Worm (Caenorhabditis elegans) whole organism, L4 larva: ENCODE results near the gene W04E12.2.

Experiments
- F10B5.3 ChIP-seq: sonication (generic microtip); optimal IDR thresholded peaks from 2 replicates; lab custom pipeline; 2016; ENCODE audit warnings: mild to moderate bottlenecking, missing genetic modification characterization, missing compliant biosample characterization
- F37D6.2 ChIP-seq: sonication (generic microtip); optimal IDR thresholded peaks from 2 replicates; lab custom pipeline; 2016; ENCODE audit warnings: mild to moderate bottlenecking, missing genetic modification characterization, missing compliant biosample characterization
- F49E8.2 ChIP-seq: sonication (generic microtip); optimal IDR thresholded peaks from 2 replicates; lab custom pipeline; 2016; ENCODE audit warnings: missing compliant biosample characterization, mild to moderate bottlenecking, missing genetic modification characterization, borderline replicate concordance
- R02D3.7 ChIP-seq: fragments of 150-350 bp; sonication (generic microtip); optimal IDR thresholded peaks from 3 replicates; lab custom pipeline; 2014; ENCODE audit warnings: missing biosample characterization, missing genetic modification characterization
- Y105C5A.15 ChIP-seq: fragments of 200-800 bp; sonication (Bioruptor generic); IDR thresholded peaks from 2 replicates; pipeline ENCODE4 v1.3.6; 2022; ENCODE audit warnings: missing genetic modification characterization, missing compliant biosample characterization
- Y75B8A.6 ChIP-seq: fragments of 200-800 bp; sonication (Bioruptor generic); IDR thresholded peaks from 2 replicates; pipeline ENCODE4 v1.3.6; 2022; ENCODE audit warnings: missing genetic modification reagents, missing genetic modification characterization, missing compliant biosample characterization
- ZK337.2 ChIP-seq: fragments of 200-800 bp; sonication (Bioruptor generic); IDR thresholded peaks from 2 replicates; pipeline ENCODE4 v1.3.6; 2022; ENCODE audit warnings: missing genetic modification reagents, missing genetic modification characterization, missing compliant biosample characterization
- aha-1 ChIP-seq: fragments of 150-350 bp; peaks from one replicate; lab custom pipeline; 2014; ENCODE audit warnings: missing biosample characterization, missing genetic modification characterization
- ama-1 ChIP-seq: fragments of 150-350 bp; optimal IDR thresholded peaks from 2 replicates; lab custom pipeline; 2014; ENCODE audit warnings: inconsistent platforms, mixed read lengths
- arid-1 ChIP-seq: fragments of 200-800 bp; sonication (Bioruptor generic); conservative IDR thresholded peaks from 2 replicates; pipeline ENCODE4 v1.3.6; 2022; ENCODE audit warnings: missing genetic modification reagents, missing genetic modification characterization, missing compliant biosample characterization
- ceh-28 ChIP-seq: fragments of 150-350 bp; optimal IDR thresholded peaks from 2 replicates; lab custom pipeline; 2014; ENCODE audit warnings: missing biosample characterization, missing genetic modification reagents, missing genetic modification characterization
- ceh-44 ChIP-seq: fragments of 200-800 bp; sonication (Bioruptor generic); IDR thresholded peaks from 2 replicates; pipeline ENCODE4 v1.3.6; 2022; ENCODE audit warnings: missing genetic modification reagents, missing genetic modification characterization, missing compliant biosample characterization
- ces-1 ChIP-seq: fragments of 150-350 bp; sonication (generic microtip); optimal IDR thresholded peaks from 4 replicates; lab custom pipeline; 2014; ENCODE audit warnings: missing biosample characterization, missing genetic modification reagents, missing genetic modification characterization
- cey-2 ChIP-seq: sonication (generic microtip); optimal IDR thresholded peaks from 3 replicates; lab custom pipeline; 2017; ENCODE audit warnings: missing genetic modification characterization, mild to moderate bottlenecking, missing compliant biosample characterization, antibody characterized with exemption, borderline replicate concordance; ENCODE audit not compliant: insufficient read depth
- ctbp-1 ChIP-seq: fragments of 200-800 bp; sonication (Bioruptor generic); IDR thresholded peaks from 2 replicates; pipeline ENCODE4 v1.3.6; 2022; ENCODE audit warnings: missing genetic modification reagents, missing genetic modification characterization, missing compliant biosample characterization
- daf-8 ChIP-seq: fragments of 200-800 bp; sonication (Bioruptor generic); IDR thresholded peaks from 2 replicates; pipeline ENCODE4 v1.3.6; 2022; ENCODE audit warnings: missing genetic modification characterization, missing compliant biosample characterization
- dmd-9 ChIP-seq: fragments of 200-800 bp; sonication (Bioruptor generic); IDR thresholded peaks from 2 replicates; pipeline ENCODE4 v1.3.6; 2022; ENCODE audit warnings: missing genetic modification reagents, missing genetic modification characterization, missing compliant biosample characterization
- hmg-1.1 ChIP-seq: fragments of 200-800 bp; sonication (Bioruptor generic); IDR thresholded peaks from 2 replicates; pipeline ENCODE4 v1.3.6; 2022; ENCODE audit warnings: missing genetic modification reagents, missing genetic modification characterization, missing compliant biosample characterization
- lin-1 ChIP-seq: fragments of 200-800 bp; sonication (Bioruptor generic); IDR thresholded peaks from 2 replicates; pipeline ENCODE4 v1.3.6; 2022; ENCODE audit warnings: missing genetic modification reagents, missing genetic modification characterization, missing compliant biosample characterization
- lin-15B ChIP-seq: fragments of 150-350 bp; sonication (generic microtip); optimal IDR thresholded peaks from 3 replicates; lab custom pipeline; 2014; ENCODE audit warnings: missing biosample characterization, missing genetic modification characterization
- lir-3 ChIP-seq: sonication (generic microtip); optimal IDR thresholded peaks from 2 replicates; lab custom pipeline; 2016; ENCODE audit warnings: mild to moderate bottlenecking, missing genetic modification characterization, missing compliant biosample characterization
- madf-5 ChIP-seq, 2 experiments: fragments of 200-800 bp; sonication (Bioruptor generic); IDR thresholded peaks; 2 replicates each; pipeline ENCODE4 v1.3.6; 2022; ENCODE audit warnings: missing compliant biosample characterization in 2 of 2, missing genetic modification characterization in 2 of 2
- mdt-29 ChIP-seq: fragments of 200-800 bp; sonication (Bioruptor generic); IDR thresholded peaks from 2 replicates; pipeline ENCODE4 v1.3.6; 2022; ENCODE audit warnings: missing genetic modification reagents, missing genetic modification characterization, missing compliant biosample characterization
- nhr-111 ChIP-seq: fragments of 200-800 bp; sonication (Bioruptor generic); optimal IDR thresholded peaks from 2 replicates; lab custom pipeline; 2018; ENCODE audit warnings: mild to moderate bottlenecking, missing genetic modification characterization, missing compliant biosample characterization
- nhr-28 ChIP-seq: fragments of 150-350 bp; optimal IDR thresholded peaks from 2 replicates; lab custom pipeline; 2014; ENCODE audit warnings: missing biosample characterization, missing genetic modification characterization
- nhr-42 ChIP-seq: fragments of 200-800 bp; sonication (Bioruptor generic); IDR thresholded peaks from 2 replicates; pipeline ENCODE4 v1.3.6; 2022; ENCODE audit warnings: missing genetic modification characterization, missing compliant biosample characterization
- nhr-6 ChIP-seq: fragments of 150-350 bp; optimal IDR thresholded peaks from 2 replicates; lab custom pipeline; 2014; ENCODE audit warnings: missing biosample characterization, missing genetic modification characterization
- nhr-76 ChIP-seq: fragments of 150-350 bp; optimal IDR thresholded peaks from 2 replicates; lab custom pipeline; 2014; ENCODE audit warnings: missing biosample characterization, missing genetic modification characterization
- pha-4 ChIP-seq, 2 experiments: fragments of 150-350 bp in 1 of 2; fragments of 200-800 bp in 1 of 2; sonication (Bioruptor generic) in 1 of 2; IDR thresholded peaks in 1 of 2; optimal IDR thresholded peaks in 1 of 2; 2 replicates each; pipeline versions ENCODE4 v1.3.6 to Lab custom; 2014 to 2022; ENCODE audit warnings: missing genetic modification characterization in 2 of 2, missing genetic modification reagents in 2 of 2, missing biosample characterization in 1 of 2, missing compliant biosample characterization in 1 of 2
- php-3 ChIP-seq: fragments of 200-800 bp; sonication (Bioruptor generic); IDR thresholded peaks from 2 replicates; pipeline ENCODE4 v1.3.6; 2022; ENCODE audit warnings: missing genetic modification reagents, missing genetic modification characterization, missing compliant biosample characterization
- pqm-1 ChIP-seq: sonication (generic microtip); optimal IDR thresholded peaks from 2 replicates; lab custom pipeline; 2017; ENCODE audit warnings: missing biosample characterization, missing genetic modification characterization
- saeg-2 ChIP-seq: fragments of 200-800 bp; sonication (Bioruptor generic); IDR thresholded peaks from 2 replicates; pipeline ENCODE4 v1.3.6; 2022; ENCODE audit warnings: missing genetic modification reagents, missing genetic modification characterization, missing compliant biosample characterization
- sdz-12 ChIP-seq: fragments of 200-800 bp; sonication (Bioruptor generic); optimal IDR thresholded peaks from 2 replicates; lab custom pipeline; 2018; ENCODE audit warnings: mild to moderate bottlenecking, missing genetic modification characterization, missing compliant biosample characterization
- set-16 ChIP-seq: fragments of 200-800 bp; sonication (Bioruptor generic); IDR thresholded peaks from 2 replicates; pipeline ENCODE4 v1.3.6; 2022; ENCODE audit warnings: missing genetic modification reagents, missing genetic modification characterization, missing compliant biosample characterization
- skn-1 ChIP-seq: fragments of 150-350 bp; optimal IDR thresholded peaks from 2 replicates; lab custom pipeline; 2014; ENCODE audit warnings: missing biosample characterization, missing genetic modification characterization
- snpc-4 ChIP-seq: fragments of 150-350 bp; optimal IDR thresholded peaks from 2 replicates; lab custom pipeline; 2014; ENCODE audit warnings: missing biosample characterization, missing genetic modification characterization
- spr-3 ChIP-seq: fragments of 200-800 bp; sonication (Bioruptor generic); optimal IDR thresholded peaks from 2 replicates; lab custom pipeline; 2018; ENCODE audit warnings: mild to moderate bottlenecking, missing genetic modification characterization, missing compliant biosample characterization
- unc-39 ChIP-seq: sonication (generic microtip); optimal IDR thresholded peaks from 2 replicates; lab custom pipeline; 2017; ENCODE audit warnings: missing biosample characterization, missing genetic modification characterization
- vab-7 ChIP-seq: fragments of 200-800 bp; sonication (Bioruptor generic); IDR thresholded peaks from 2 replicates; pipeline ENCODE4 v1.3.6; 2022; ENCODE audit warnings: missing genetic modification reagents, missing genetic modification characterization, missing compliant biosample characterization
- zfp-2 ChIP-seq: sonication (generic microtip); optimal IDR thresholded peaks from 2 replicates; lab custom pipeline; 2016; ENCODE audit warnings: mild to moderate bottlenecking, missing genetic modification characterization, missing compliant biosample characterization
- zip-2 ChIP-seq: fragments of 150-350 bp; optimal IDR thresholded peaks from 2 replicates; lab custom pipeline; 2014; ENCODE audit warnings: missing biosample characterization, missing genetic modification characterization
- ztf-11 ChIP-seq: fragments of 150-350 bp; optimal IDR thresholded peaks from 2 replicates; lab custom pipeline; 2014; ENCODE audit warnings: missing biosample characterization, missing genetic modification characterization

Gene W04E12.2

DNA sequence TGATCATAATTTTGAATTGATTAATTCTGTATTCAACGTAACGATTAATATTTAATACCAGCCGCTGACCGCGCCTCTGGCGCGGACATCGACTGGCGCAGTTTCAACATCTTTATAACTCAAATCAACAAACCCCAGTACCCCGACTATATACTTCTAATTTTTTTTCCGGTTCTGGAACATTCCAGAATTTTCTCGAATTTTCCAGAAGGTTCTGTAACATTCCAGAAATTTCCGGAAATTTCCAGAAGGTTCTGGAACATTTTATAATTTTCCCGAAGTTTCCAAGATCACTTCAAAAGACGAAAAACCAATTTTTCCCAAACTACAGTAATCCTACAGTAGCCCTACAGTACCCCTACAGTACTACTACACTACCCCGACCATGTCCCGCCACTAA, 38.3 kb upstream of the W04E12.2 start:
- TF ChIP-seq zip-2 (tag; lab: Kevin White, UChicago): no peak
- no peak for TF ChIP-seq R02D3.7 (tag; lab: Kevin White, UChicago)
- no peak for TF ChIP-seq nhr-28 (tag; lab: Kevin White, UChicago)
- no peak for TF ChIP-seq ceh-28 (tag; lab: Kevin White, UChicago)
- no peak for TF ChIP-seq lin-1 (GFP tag; lab: Robert Waterston, UW)
- TF ChIP-seq mdt-29 (GFP tag; lab: Robert Waterston, UW): no peak
- no peak for TF ChIP-seq madf-5 (GFP tag; IDR thresholded peaks at IDR 0.05; lab: Robert Waterston, UW)
- TF ChIP-seq, all 104 proteins: peak for 0

DNA sequence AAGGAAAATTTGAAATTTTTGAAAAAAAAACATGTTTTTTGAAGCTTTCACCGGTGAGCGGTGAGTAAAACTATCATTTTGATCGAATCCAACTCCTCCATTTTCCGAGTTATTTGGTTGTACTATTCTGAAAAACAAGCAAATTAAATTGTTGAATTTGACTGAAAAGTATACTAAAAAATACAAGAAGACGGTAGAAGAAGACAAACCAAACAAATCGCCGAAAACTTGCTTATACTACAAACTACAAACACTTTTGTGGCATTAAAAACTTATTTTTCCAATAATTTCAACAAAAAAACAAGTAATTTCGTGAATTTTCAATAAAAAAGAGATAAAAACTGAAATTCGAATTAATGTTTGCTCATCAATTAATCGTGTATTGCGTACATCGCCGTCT, 37.7 kb upstream of the W04E12.2 start, which contains the start of gene fbxa-194:
TSS of gene fbxa-194 (minus strand) at position 101 of the 400 bp plus-strand sequence.
- TF ChIP-seq ceh-44 (GFP tag; lab: Robert Waterston, UW): no peak
- TF ChIP-seq daf-8: no peak
- TF ChIP-seq aha-1: no peak
- no peak for TF ChIP-seq cey-2 (tag; lab: Kevin White, UChicago)
- no peak for TF ChIP-seq R02D3.7 (tag; lab: Kevin White, UChicago)
- no peak for TF ChIP-seq zip-2 (tag; lab: Kevin White, UChicago)
- TF ChIP-seq zfp-2: no peak
- TF ChIP-seq sdz-12: no peak
- TF ChIP-seq php-3 (GFP tag; lab: Robert Waterston, UW): no peak
- no peak for TF ChIP-seq F10B5.3 (tag; lab: Kevin White, UChicago)
- TF ChIP-seq Y105C5A.15 (GFP tag; lab: Robert Waterston, UW): no peak
- no peak for TF ChIP-seq unc-39
- no peak for TF ChIP-seq vab-7 (GFP tag; lab: Robert Waterston, UW)

DNA sequence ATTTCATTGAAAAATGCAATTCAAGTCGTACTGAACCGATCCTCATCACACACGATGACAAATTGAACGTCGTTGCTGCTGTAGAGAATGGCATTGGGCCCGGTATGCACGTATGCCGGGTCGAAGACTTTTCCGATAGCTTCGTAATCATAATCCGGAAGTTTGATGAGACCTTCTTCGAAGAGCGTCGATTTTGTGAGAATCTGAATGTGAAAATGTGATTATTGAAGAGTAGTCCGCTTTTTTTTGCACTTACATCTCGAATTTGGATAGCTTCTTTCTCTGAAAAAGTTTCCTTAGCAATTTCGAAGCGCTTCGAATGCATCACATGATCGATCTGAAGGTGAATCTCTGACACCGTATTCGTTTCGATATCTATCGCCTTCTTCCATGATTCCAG, 36.3 kb upstream of the W04E12.2 start, which contains the start of gene fbxa-118:
TSS of gene fbxa-118 (minus strand) at position 101 of the 400 bp plus-strand sequence.
- TF ChIP-seq nhr-76 (tag; lab: Kevin White, UChicago) (no peak), skn-1 (tag; lab: Kevin White, UChicago) (no peak), lin-15B (no peak), dmd-9 (GFP tag; lab: Robert Waterston, UW) (no peak), F37D6.2 (tag; lab: Kevin White, UChicago) (no peak), pqm-1 (tag; lab: Kevin White, UChicago) (no peak), nhr-42 (GFP tag; lab: Robert Waterston, UW) (no peak), nhr-6 (tag; lab: Kevin White, UChicago) (no peak), ctbp-1 (no peak), set-16 (GFP tag; lab: Robert Waterston, UW) (no peak), php-3 (GFP tag; lab: Robert Waterston, UW) (no peak), lir-3 (tag; lab: Kevin White, UChicago) (no peak)

DNA sequence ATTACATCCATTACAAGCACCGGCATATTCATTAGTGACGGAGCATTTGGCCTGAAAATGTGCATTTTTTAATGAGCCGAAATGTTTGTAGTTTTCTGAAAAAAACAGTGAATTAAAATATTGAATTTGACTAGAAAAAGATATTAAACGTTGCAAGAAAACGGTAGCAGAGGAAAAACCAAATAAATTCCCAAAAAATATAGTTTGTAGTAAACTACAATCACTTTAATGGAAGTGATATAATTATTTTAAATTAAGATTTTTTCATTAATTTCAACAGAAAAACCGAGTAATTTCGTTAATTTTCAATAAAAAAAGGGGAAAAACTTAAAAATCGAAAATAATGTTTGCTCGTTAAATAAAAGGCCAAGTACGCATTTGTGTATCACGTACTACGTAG, 30.7 kb upstream of the W04E12.2 start, which contains the start of gene M162.15:
TSS of gene M162.15 (minus strand) at position 101 of the 400 bp plus-strand sequence.
- no peak for TF ChIP-seq zfp-2
- TF ChIP-seq spr-3: no peak
- TF ChIP-seq nhr-28 (tag; lab: Kevin White, UChicago): no peak
- no peak for TF ChIP-seq ztf-11
- TF ChIP-seq F10B5.3 (tag; lab: Kevin White, UChicago): no peak
- no peak for TF ChIP-seq hmg-1.1
- TF ChIP-seq nhr-111 (GFP tag; lab: Kevin White, UChicago): no peak
- no peak for TF ChIP-seq pha-4 (GFP tag; IDR thresholded peaks at IDR 0.05; lab: Robert Waterston, UW)
- TF ChIP-seq pha-4 (tag; optimal IDR thresholded peaks at IDR 0.05; lab: Kevin White, UChicago): no peak
- no peak for TF ChIP-seq ama-1 (lab: Kevin White, UChicago)
- TF ChIP-seq ZK337.2 (GFP tag; lab: Robert Waterston, UW): no peak
- no peak for TF ChIP-seq set-16 (GFP tag; lab: Robert Waterston, UW)
- no peak for TF ChIP-seq Y75B8A.6 (GFP tag; lab: Robert Waterston, UW)
- no peak for TF ChIP-seq sdz-12
- TF ChIP-seq arid-1 (GFP tag; lab: Robert Waterston, UW): no peak
- TF ChIP-seq saeg-2 (GFP tag; lab: Robert Waterston, UW): no peak
- no peak for TF ChIP-seq ces-1
- TF ChIP-seq nhr-6 (tag; lab: Kevin White, UChicago): no peak
- no peak for TF ChIP-seq F49E8.2 (tag; lab: Kevin White, UChicago)
- TF ChIP-seq snpc-4 (tag; lab: Kevin White, UChicago): no peak
